Fruit fly (Drosophila melanogaster) whole organism, embryonic: ENCODE data around the gene CG5986.

ENCODE experiments used
- B-H1 ChIP-seq: fragments of 200-800 bp; sonication (Bioruptor generic); IDR thresholded peaks from 3 replicates; pipeline ENCODE4 v1.3.6; 2022; ENCODE audit warnings: missing biosample characterization, missing genetic modification characterization
- CG1024 ChIP-seq: fragments of 200-800 bp; sonication (Bioruptor generic); IDR thresholded peaks from 2 replicates; pipeline ENCODE4 v1.3.6; 2022; ENCODE audit warnings: missing biosample characterization, missing genetic modification characterization
- CG12391 ChIP-seq: fragments of 200-800 bp; sonication (Bioruptor generic); optimal IDR thresholded peaks from 3 replicates; lab custom pipeline; 2018; ENCODE audit warnings: missing biosample characterization, mild to moderate bottlenecking, missing genetic modification characterization, moderate library complexity
- CG12769 ChIP-seq: fragments of 200-800 bp; sonication (Bioruptor generic); optimal IDR thresholded peaks from 2 replicates; lab custom pipeline; 2019; ENCODE audit warnings: missing biosample characterization, mild to moderate bottlenecking, missing genetic modification characterization, moderate library complexity
- CG13296 ChIP-seq: fragments of 200-800 bp; sonication (Bioruptor generic); optimal IDR thresholded peaks from 3 replicates; lab custom pipeline; 2018; ENCODE audit warnings: missing biosample characterization, mild to moderate bottlenecking, missing genetic modification characterization
- CG13894 ChIP-seq: fragments of 200-800 bp; sonication (Bioruptor generic); optimal IDR thresholded peaks from 3 replicates; lab custom pipeline; 2018; ENCODE audit warnings: missing biosample characterization, mild to moderate bottlenecking, missing genetic modification characterization, moderate library complexity
- CG14441 ChIP-seq: fragments of 200-800 bp; sonication (Bioruptor generic); IDR thresholded peaks from 2 replicates; pipeline ENCODE4 v1.3.6; 2022; ENCODE audit warnings: missing biosample characterization, missing genetic modification characterization
- CG14860 ChIP-seq: fragments of 200-800 bp; sonication (Bioruptor generic); IDR thresholded peaks from 3 replicates; pipeline ENCODE4 v1.3.6; 2022; ENCODE audit warnings: missing biosample characterization, missing genetic modification characterization; ENCODE audit not compliant: partially characterized antibody
- CG17186 ChIP-seq: fragments of 200-800 bp; sonication (Bioruptor generic); optimal IDR thresholded peaks from 3 replicates; lab custom pipeline; 2017; ENCODE audit warnings: missing biosample characterization, missing genetic modification reagents, missing genetic modification characterization
- CG2120 ChIP-seq: fragments of 200-800 bp; sonication (Bioruptor generic); optimal IDR thresholded peaks from 3 replicates; lab custom pipeline; 2016; ENCODE audit warnings: missing biosample characterization, missing genetic modification characterization
- CG2875 ChIP-seq: fragments of 200-800 bp; sonication (Bioruptor generic); optimal IDR thresholded peaks from 2 replicates; lab custom pipeline; 2017; ENCODE audit warnings: missing biosample characterization, mild to moderate bottlenecking, missing genetic modification characterization, missing genetic modification reagents
- CG3065 ChIP-seq: fragments of 200-800 bp; sonication (Bioruptor generic); optimal IDR thresholded peaks from 2 replicates; lab custom pipeline; 2016; ENCODE audit warnings: missing biosample characterization, missing genetic modification characterization
- CG31224 ChIP-seq: fragments of 200-800 bp; sonication (Bioruptor generic); IDR thresholded peaks from 2 replicates; pipeline ENCODE4 v1.3.6; 2022; ENCODE audit warnings: missing biosample characterization, missing genetic modification characterization
- CG32767 ChIP-seq: fragments of 200-800 bp; sonication (Bioruptor generic); IDR thresholded peaks from 2 replicates; pipeline ENCODE4 v1.3.6; 2022; ENCODE audit warnings: missing biosample characterization, missing genetic modification characterization
- CG6689 ChIP-seq: fragments of 200-800 bp; sonication (Bioruptor generic); IDR thresholded peaks from 2 replicates; pipeline ENCODE4 v1.3.6; 2022; ENCODE audit warnings: missing biosample characterization, missing genetic modification characterization
- CG6765 ChIP-seq: fragments of 200-800 bp; sonication (Bioruptor generic); optimal IDR thresholded peaks from 3 replicates; lab custom pipeline; 2017; ENCODE audit warnings: missing biosample characterization, mild to moderate bottlenecking, missing genetic modification characterization
- CG7372 ChIP-seq: fragments of 200-800 bp; sonication (Bioruptor generic); IDR thresholded peaks from 2 replicates; pipeline ENCODE4 v1.3.6; 2022; ENCODE audit warnings: missing biosample characterization, missing genetic modification characterization
- CG8924 ChIP-seq: fragments of 200-800 bp; optimal IDR thresholded peaks from 3 replicates; lab custom pipeline; 2019; ENCODE audit warnings: missing biosample characterization, mild to moderate bottlenecking, missing genetic modification characterization, moderate library complexity
- CG9817 ChIP-seq: fragments of 200-800 bp; sonication (Bioruptor generic); optimal IDR thresholded peaks from 2 replicates; lab custom pipeline; 2018; ENCODE audit warnings: missing biosample characterization, mild to moderate bottlenecking, missing genetic modification characterization, moderate library complexity
- D ChIP-seq, 2 experiments: fragments of 200-800 bp in 1 of 2; fragments of >200 bp in 1 of 2; sonication (Bioruptor generic) in 1 of 2; optimal IDR thresholded peaks; 2 replicates in 1 of 2; 3 replicates in 1 of 2; lab custom pipeline; 2017; ENCODE audit warnings: mild to moderate bottlenecking in 1 of 2, missing biosample characterization in 1 of 2, missing genetic modification characterization in 1 of 2, missing genetic modification reagents in 1 of 2
- Ets65A ChIP-seq: fragments of 200-800 bp; sonication (Bioruptor generic); peaks from one replicate; lab custom pipeline; 2016; ENCODE audit warnings: missing biosample characterization, missing genetic modification characterization
- Fer1 ChIP-seq: fragments of 200-800 bp; sonication (Bioruptor generic); optimal IDR thresholded peaks from 2 replicates; lab custom pipeline; 2017; ENCODE audit warnings: missing biosample characterization, mild to moderate bottlenecking, missing genetic modification characterization
- MESR4 ChIP-seq: fragments of 200-800 bp; sonication (Bioruptor generic); optimal IDR thresholded peaks from 2 replicates; lab custom pipeline; 2018; ENCODE audit warnings: missing biosample characterization, mild to moderate bottlenecking, missing genetic modification characterization, moderate library complexity
- Nf-YB ChIP-seq: fragments of 200-800 bp; sonication (Bioruptor generic); optimal IDR thresholded peaks from 3 replicates; lab custom pipeline; 2019; ENCODE audit warnings: missing biosample characterization, mild to moderate bottlenecking, missing genetic modification characterization, moderate library complexity
- PHDP ChIP-seq: fragments of 200-800 bp; sonication (Bioruptor generic); optimal IDR thresholded peaks from 3 replicates; lab custom pipeline; 2018; ENCODE audit warnings: missing biosample characterization, mild to moderate bottlenecking, missing genetic modification characterization, moderate library complexity
- Sry-β ChIP-seq: fragments of 200-800 bp; sonication (Bioruptor generic); optimal IDR thresholded peaks from 2 replicates; lab custom pipeline; 2018; ENCODE audit warnings: missing biosample characterization, mild to moderate bottlenecking, missing genetic modification characterization, moderate library complexity
- Ssrp ChIP-seq: fragments of 200-800 bp; sonication (Bioruptor generic); optimal IDR thresholded peaks from 2 replicates; lab custom pipeline; 2018; ENCODE audit warnings: missing biosample characterization, mild to moderate bottlenecking, missing genetic modification characterization, moderate library complexity
- Trl ChIP-seq, 3 experiments: fragments of >200 bp in 2 of 3; fragments of 200-800 bp in 1 of 3; sonication (Bioruptor generic) in 1 of 3; optimal IDR thresholded peaks; 2 replicates in 1 of 3; 3 replicates in 2 of 3; lab custom pipeline; 2016 to 2017; ENCODE audit warnings: missing biosample characterization in 1 of 3, missing genetic modification characterization in 1 of 3
- Vsx1 ChIP-seq: fragments of 200-800 bp; sonication (Bioruptor generic); optimal IDR thresholded peaks from 2 replicates; lab custom pipeline; 2017; ENCODE audit warnings: missing biosample characterization, mild to moderate bottlenecking, missing genetic modification characterization, missing genetic modification reagents
- cato ChIP-seq: fragments of 200-800 bp; sonication (Bioruptor generic); optimal IDR thresholded peaks from 2 replicates; lab custom pipeline; 2016; ENCODE audit warnings: missing biosample characterization, missing genetic modification characterization, borderline replicate concordance
- corto ChIP-seq: fragments of 200-800 bp; sonication (Bioruptor generic); optimal IDR thresholded peaks from 2 replicates; lab custom pipeline; 2016; ENCODE audit warnings: missing biosample characterization, mild to moderate bottlenecking, missing genetic modification characterization, moderate library complexity
- croc ChIP-seq: fragments of 200-800 bp; sonication (Bioruptor generic); conservative IDR thresholded peaks from 3 replicates; pipeline ENCODE4 v1.3.6; 2022; ENCODE audit warnings: missing biosample characterization, missing genetic modification characterization
- dm ChIP-seq: fragments of 200-800 bp; sonication (Bioruptor generic); optimal IDR thresholded peaks from 3 replicates; lab custom pipeline; 2016; ENCODE audit warnings: missing biosample characterization, missing genetic modification characterization
- dmrt99B ChIP-seq: fragments of 200-800 bp; sonication (Bioruptor generic); optimal IDR thresholded peaks from 2 replicates; lab custom pipeline; 2018; ENCODE audit warnings: missing biosample characterization, mild to moderate bottlenecking, missing genetic modification characterization, moderate library complexity
- dysf ChIP-seq: fragments of 200-800 bp; sonication (Bioruptor generic); IDR thresholded peaks from 3 replicates; pipeline ENCODE4 v1.3.6; 2022; ENCODE audit warnings: missing biosample characterization, missing genetic modification characterization
- eyg ChIP-seq: fragments of 200-800 bp; sonication (Bioruptor generic); optimal IDR thresholded peaks from 3 replicates; lab custom pipeline; 2016; ENCODE audit warnings: missing biosample characterization, missing genetic modification characterization
- fru ChIP-seq: fragments of >200 bp; optimal IDR thresholded peaks from 2 replicates; lab custom pipeline; 2017
- gcm ChIP-seq: fragments of 200-800 bp; sonication (Bioruptor generic); optimal IDR thresholded peaks from 2 replicates; lab custom pipeline; 2019; ENCODE audit warnings: missing biosample characterization, mild to moderate bottlenecking, missing genetic modification characterization, moderate library complexity
- maf-S ChIP-seq: fragments of 200-800 bp; sonication (Bioruptor generic); optimal IDR thresholded peaks from 2 replicates; lab custom pipeline; 2016; ENCODE audit warnings: missing biosample characterization, missing genetic modification characterization
- nerfin-1 ChIP-seq: fragments of 200-800 bp; sonication (Bioruptor generic); optimal IDR thresholded peaks from 3 replicates; lab custom pipeline; 2019; ENCODE audit warnings: missing biosample characterization, mild to moderate bottlenecking, missing genetic modification characterization, moderate library complexity
- oc ChIP-seq: fragments of 200-800 bp; sonication (Bioruptor generic); optimal IDR thresholded peaks from 2 replicates; lab custom pipeline; 2018; ENCODE audit warnings: missing biosample characterization, mild to moderate bottlenecking, missing genetic modification characterization, moderate library complexity
- org-1 ChIP-seq: fragments of 200-800 bp; sonication (Bioruptor generic); optimal IDR thresholded peaks from 2 replicates; lab custom pipeline; 2017; ENCODE audit warnings: missing biosample characterization, missing genetic modification characterization
- pnt ChIP-seq: fragments of 200-800 bp; sonication (Bioruptor generic); optimal IDR thresholded peaks from 3 replicates; lab custom pipeline; 2016; ENCODE audit warnings: missing biosample characterization, missing genetic modification characterization
- ro ChIP-seq: fragments of 200-800 bp; sonication (Bioruptor generic); IDR thresholded peaks from 2 replicates; pipeline ENCODE4 v1.3.6; 2022; ENCODE audit warnings: missing biosample characterization, missing genetic modification characterization
- sd ChIP-seq: fragments of 200-800 bp; sonication (Bioruptor generic); optimal IDR thresholded peaks from 3 replicates; lab custom pipeline; 2018; ENCODE audit warnings: missing biosample characterization, mild to moderate bottlenecking, missing genetic modification characterization, moderate library complexity
- shn ChIP-seq: fragments of 200-800 bp; sonication (Bioruptor generic); optimal IDR thresholded peaks from 3 replicates; lab custom pipeline; 2016; ENCODE audit warnings: missing biosample characterization, missing genetic modification characterization
- slou ChIP-seq: fragments of 200-800 bp; sonication (Bioruptor generic); optimal IDR thresholded peaks from 3 replicates; lab custom pipeline; 2016; ENCODE audit warnings: missing biosample characterization, missing genetic modification characterization
- stwl ChIP-seq: fragments of 200-800 bp; sonication (Bioruptor generic); optimal IDR thresholded peaks from 3 replicates; lab custom pipeline; 2018; ENCODE audit warnings: missing biosample characterization, mild to moderate bottlenecking, missing genetic modification characterization, moderate library complexity
- tna ChIP-seq: fragments of 200-800 bp; sonication (Bioruptor generic); IDR thresholded peaks from 2 replicates; pipeline ENCODE4 v1.3.6; 2022; ENCODE audit warnings: missing biosample characterization, missing genetic modification characterization; ENCODE audit not compliant: partially characterized antibody

Gene CG5986

dm6 chr3R:24046580-24047225, 887 bp upstream of the CG5986 start (continued):
- TF ChIP-seq corto: peak; percentile 37
- TF ChIP-seq gcm (GFP tag; lab: Kevin White, UChicago): peak; percentile 14
- TF ChIP-seq CG13296 (GFP tag; lab: Kevin White, UChicago): no peak
- no peak for TF ChIP-seq croc
- TF ChIP-seq B-H1 (GFP tag; lab: Robert Waterston, UW): no peak
- no peak for TF ChIP-seq dysf (GFP tag; lab: Robert Waterston, UW)
- no peak for TF ChIP-seq CG9817 (tag; lab: Kevin White, UChicago)
- no peak for TF ChIP-seq eyg
- peak; percentile 27 for TF ChIP-seq CG3065
- TF ChIP-seq dmrt99B (tag; lab: Kevin White, UChicago): no peak
- no peak for TF ChIP-seq org-1 (GFP tag; lab: Kevin White, UChicago)
- TF ChIP-seq CG8924 (tag; lab: Kevin White, UChicago): peak; percentile 6
- 0 out of 2 replicates have a peak, but pooled peaks have one; percentile 25 for TF ChIP-seq tna (GFP tag; lab: Robert Waterston, UW)
- TF ChIP-seq MESR4 (GFP tag; lab: Kevin White, UChicago): peak; percentile 30
- no peak for TF ChIP-seq CG14860 (GFP tag; lab: Robert Waterston, UW)
- TF ChIP-seq stwl: no peak
- TF ChIP-seq CG1024 (GFP tag; lab: Robert Waterston, UW): no peak
- no peak for TF ChIP-seq CG2875 (GFP tag; lab: Kevin White, UChicago)
- TF ChIP-seq ro (GFP tag; lab: Robert Waterston, UW): no peak
- TF ChIP-seq CG13894 (tag; lab: Kevin White, UChicago): no peak
- TF ChIP-seq Trl (optimal IDR thresholded peaks at IDR 0.05; lab: Kevin White, UChicago): peak; percentile 58 to 68
- no peak for TF ChIP-seq Trl (GFP tag; optimal IDR thresholded peaks at IDR 0.05; lab: Kevin White, UChicago)
- no peak for TF ChIP-seq PHDP (tag; lab: Kevin White, UChicago)
- TF ChIP-seq oc (tag; lab: Kevin White, UChicago): no peak
- no peak for TF ChIP-seq sd (tag; lab: Kevin White, UChicago)
- no peak for TF ChIP-seq CG6765 (GFP tag; lab: Kevin White, UChicago)
- TF ChIP-seq CG17186 (GFP tag; lab: Kevin White, UChicago): no peak
- TF ChIP-seq CG32767: no peak
- no peak for TF ChIP-seq Ssrp (tag; lab: Kevin White, UChicago)
- TF ChIP-seq Fer1: no peak
- TF ChIP-seq shn: no peak
- no peak for TF ChIP-seq CG2120 (GFP tag; lab: Kevin White, UChicago)
- no peak for TF ChIP-seq cato (GFP tag; lab: Kevin White, UChicago)
- no peak for TF ChIP-seq slou (GFP tag; lab: Kevin White, UChicago)
- peak; percentile 22 for TF ChIP-seq D (optimal IDR thresholded peaks at IDR 0.05; lab: Kevin White, UChicago)
- TF ChIP-seq D (GFP tag; optimal IDR thresholded peaks at IDR 0.05; lab: Kevin White, UChicago): no peak
- TF ChIP-seq Nf-YB (GFP tag; lab: Kevin White, UChicago): no peak
- TF ChIP-seq maf-S (GFP tag; lab: Kevin White, UChicago): no peak
- no peak for TF ChIP-seq Sry-β (GFP tag; lab: Kevin White, UChicago)
- TF ChIP-seq CG12391 (tag; lab: Kevin White, UChicago): peak; percentile 21
- TF ChIP-seq Vsx1 (GFP tag; lab: Kevin White, UChicago): no peak
- TF ChIP-seq CG7372 (GFP tag; lab: Robert Waterston, UW): no peak
- peak; percentile 27 for TF ChIP-seq CG12769 (tag; lab: Kevin White, UChicago)
- TF ChIP-seq CG14441 (GFP tag; lab: Robert Waterston, UW): no peak
- TF ChIP-seq fru: no peak
- no peak for TF ChIP-seq Ets65A (GFP tag; lab: Kevin White, UChicago)
- TF ChIP-seq nerfin-1 (tag; lab: Kevin White, UChicago): no peak
- no peak for TF ChIP-seq CG31224
- 0 out of 2 replicates have a peak, but pooled peaks have one; percentile 13 for TF ChIP-seq CG6689 (GFP tag; lab: Robert Waterston, UW)
- TF ChIP-seq dm (GFP tag; lab: Kevin White, UChicago): no peak
- TF ChIP-seq pnt (GFP tag; lab: Kevin White, UChicago): no peak
